Worm (Caenorhabditis elegans) whole organism, early embryonic: ENCODE data around the gene K09C8.7.

Experiments used
- B0310.2 ChIP-seq: sonication (generic microtip); optimal IDR thresholded peaks from 2 replicates; lab custom pipeline; 2016; ENCODE audit warnings: mild to moderate bottlenecking, missing genetic modification characterization, missing compliant biosample characterization
- F13C5.2 ChIP-seq: sonication (generic microtip); optimal IDR thresholded peaks from 2 replicates; lab custom pipeline; 2017; ENCODE audit warnings: mild to moderate bottlenecking, missing genetic modification characterization, inconsistent platforms, missing compliant biosample characterization
- aly-1 ChIP-seq: sonication (generic microtip); optimal IDR thresholded peaks from 2 replicates; lab custom pipeline; 2016; ENCODE audit warnings: missing genetic modification characterization, missing compliant biosample characterization
- ama-1 ChIP-seq: fragments of 150-350 bp; optimal IDR thresholded peaks from 2 replicates; lab custom pipeline; 2014
- ceh-36 ChIP-seq: sonication (generic microtip); optimal IDR thresholded peaks from 2 replicates; lab custom pipeline; 2016; ENCODE audit warnings: missing genetic modification characterization, inconsistent platforms, missing compliant biosample characterization
- hmbx-1 ChIP-seq: sonication (generic microtip); optimal IDR thresholded peaks from 2 replicates; lab custom pipeline; 2016; ENCODE audit warnings: mild to moderate bottlenecking, missing genetic modification characterization, missing compliant biosample characterization
- hmg-4 ChIP-seq: fragments of 200-800 bp; sonication (Bioruptor generic); optimal IDR thresholded peaks from 2 replicates; lab custom pipeline; 2018; ENCODE audit warnings: mild to moderate bottlenecking, missing genetic modification characterization, missing compliant biosample characterization
- sea-1 ChIP-seq: fragments of 200-800 bp; sonication (Bioruptor generic); conservative IDR thresholded peaks from 2 replicates; pipeline ENCODE4 v1.3.6; 2022; ENCODE audit warnings: missing genetic modification characterization, missing compliant biosample characterization
- tra-4 ChIP-seq: sonication (generic microtip); optimal IDR thresholded peaks from 2 replicates; lab custom pipeline; 2017; ENCODE audit warnings: missing genetic modification characterization, missing compliant biosample characterization

DNA sequence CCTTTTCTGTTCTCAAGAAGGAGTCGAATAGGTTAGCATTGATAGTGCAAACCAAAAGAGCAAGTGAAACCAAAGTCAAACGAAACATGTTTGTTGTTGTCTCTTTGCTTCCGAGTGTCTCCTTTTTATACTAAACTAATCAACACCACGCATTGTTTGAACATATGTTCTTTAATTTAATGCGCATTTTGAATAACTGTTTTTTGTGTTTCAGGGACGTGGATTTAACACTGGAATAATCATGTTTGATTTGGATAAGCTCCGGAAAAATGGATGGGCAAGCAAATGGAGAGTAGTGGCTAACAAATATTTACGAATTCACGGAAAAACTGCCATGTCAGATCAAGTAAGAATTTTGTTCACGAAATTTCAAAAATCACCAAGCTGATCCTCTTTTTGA lies 16.5 kb upstream of the K09C8.7 start, which contains the start of gene K09C8.9:
- TF ChIP-seq ama-1 (lab: Kevin White, UChicago) = no peak
- TF ChIP-seq hmbx-1 (tag; lab: Kevin White, UChicago) = no peak
- no peak for TF ChIP-seq F13C5.2 (tag; lab: Kevin White, UChicago)
- no peak for TF ChIP-seq ceh-36 (tag; lab: Kevin White, UChicago)
- no peak for TF ChIP-seq aly-1 (tag; lab: Kevin White, UChicago)
- TF ChIP-seq B0310.2 (tag; lab: Kevin White, UChicago) = no peak
- TF ChIP-seq hmg-4 (GFP tag; lab: Kevin White, UChicago) = no peak
- TF ChIP-seq tra-4 = no peak
- no peak for TF ChIP-seq sea-1 (GFP tag; lab: Robert Waterston, UW)
